Worm (Caenorhabditis elegans) whole organism, young adult: Measurements from ENCODE around the gene nlp-50.

Source experiments
- B0019.2 ChIP-seq: fragments of 200-800 bp; sonication (Bioruptor generic); conservative IDR thresholded peaks from 2 replicates; pipeline ENCODE4 v1.3.6; 2022; ENCODE audit warnings: missing genetic modification reagents, missing genetic modification characterization, missing compliant biosample characterization
- B0035.1 ChIP-seq: sonication (generic microtip); optimal IDR thresholded peaks from 2 replicates; lab custom pipeline; 2016; ENCODE audit warnings: missing genetic modification characterization, mild to moderate bottlenecking, missing compliant biosample characterization, missing genotype, missing genetic modification reagents
- F10E7.11 ChIP-seq: sonication (generic microtip); optimal IDR thresholded peaks from 2 replicates; lab custom pipeline; 2017; ENCODE audit warnings: mild to moderate bottlenecking, missing genetic modification characterization, moderate library complexity, missing compliant biosample characterization
- F57C9.4 ChIP-seq: sonication (generic microtip); optimal IDR thresholded peaks from 2 replicates; lab custom pipeline; 2017; ENCODE audit warnings: mild to moderate bottlenecking, missing genetic modification characterization, missing compliant biosample characterization
- Y53G8AR.9 ChIP-seq: fragments of 200-800 bp; sonication (Bioruptor generic); conservative IDR thresholded peaks from 2 replicates; pipeline ENCODE4 v1.3.6; 2022; ENCODE audit warnings: missing genetic modification reagents, missing genetic modification characterization, missing compliant biosample characterization
- ama-1 ChIP-seq, 3 experiments: fragments of 150-350 bp in 1 of 3; sonication (generic microtip) in 2 of 3; optimal IDR thresholded peaks; 2 replicates each; lab custom pipeline; 2014 to 2018; ENCODE audit warnings: missing biosample characterization in 2 of 3, missing genetic modification characterization in 2 of 3, missing genetic modification reagents in 2 of 3
- atf-7 ChIP-seq: sonication (generic microtip); optimal IDR thresholded peaks from 2 replicates; lab custom pipeline; 2017; ENCODE audit warnings: mild to moderate bottlenecking, missing genetic modification characterization, missing compliant biosample characterization
- athp-1 ChIP-seq: sonication (generic microtip); optimal IDR thresholded peaks from 2 replicates; lab custom pipeline; 2017; ENCODE audit warnings: mild to moderate bottlenecking, missing genetic modification characterization, missing compliant biosample characterization
- attf-3 ChIP-seq: fragments of 200-800 bp; sonication (Bioruptor generic); conservative IDR thresholded peaks from 2 replicates; pipeline ENCODE4 v1.3.6; 2022; ENCODE audit warnings: missing genetic modification reagents, missing genetic modification characterization, missing compliant biosample characterization
- ccch-3 ChIP-seq: fragments of 200-800 bp; sonication (Bioruptor generic); optimal IDR thresholded peaks from 2 replicates; lab custom pipeline; 2018; ENCODE audit warnings: mild to moderate bottlenecking, missing genetic modification characterization, missing compliant biosample characterization
- cebp-1 ChIP-seq, 2 experiments: fragments of 200-800 bp in 1 of 2; sonication (Bioruptor generic) in 1 of 2; sonication (generic microtip) in 1 of 2; IDR thresholded peaks in 1 of 2; optimal IDR thresholded peaks in 1 of 2; 2 replicates each; pipeline versions ENCODE4 v1.3.6 to Lab custom; 2017 to 2022; ENCODE audit warnings: missing compliant biosample characterization in 2 of 2, missing genetic modification characterization in 2 of 2, mild to moderate bottlenecking in 1 of 2, missing genetic modification reagents in 1 of 2, moderate library complexity in 1 of 2
- ceh-100 ChIP-seq: fragments of 200-800 bp; sonication (Bioruptor generic); IDR thresholded peaks from 2 replicates; pipeline ENCODE4 v1.3.6; 2022; ENCODE audit warnings: missing genetic modification reagents, missing genetic modification characterization, missing compliant biosample characterization
- ceh-79 ChIP-seq: sonication (generic microtip); optimal IDR thresholded peaks from 2 replicates; lab custom pipeline; 2017; ENCODE audit warnings: mild to moderate bottlenecking, missing genetic modification characterization, missing compliant biosample characterization
- dpff-1 ChIP-seq: sonication (generic microtip); optimal IDR thresholded peaks from 2 replicates; lab custom pipeline; 2017; ENCODE audit warnings: mild to moderate bottlenecking, missing genetic modification characterization, missing compliant biosample characterization
- fkh-3 ChIP-seq: sonication (generic microtip); optimal IDR thresholded peaks from 2 replicates; lab custom pipeline; 2016; ENCODE audit warnings: mild to moderate bottlenecking, missing genetic modification characterization, missing compliant biosample characterization
- hlh-26 ChIP-seq: fragments of 200-800 bp; sonication (Bioruptor generic); conservative IDR thresholded peaks from 2 replicates; pipeline ENCODE4 v1.3.6; 2022; ENCODE audit warnings: missing genetic modification reagents, missing genetic modification characterization, missing compliant biosample characterization
- hmg-20 ChIP-seq: fragments of 200-800 bp; sonication (Bioruptor generic); IDR thresholded peaks from 2 replicates; pipeline ENCODE4 v1.3.6; 2022; ENCODE audit warnings: missing genetic modification reagents, missing genetic modification characterization, missing compliant biosample characterization
- lin-40 ChIP-seq: sonication (generic microtip); optimal IDR thresholded peaks from 2 replicates; lab custom pipeline; 2016; ENCODE audit warnings: missing genetic modification characterization, mild to moderate bottlenecking, missing compliant biosample characterization, missing genotype, missing genetic modification reagents
- lin-54 ChIP-seq: fragments of 200-800 bp; sonication (Bioruptor generic); optimal IDR thresholded peaks from 2 replicates; lab custom pipeline; 2018; ENCODE audit warnings: mild to moderate bottlenecking, missing genetic modification characterization, missing compliant biosample characterization
- lsl-1 ChIP-seq: fragments of 200-800 bp; sonication (Bioruptor generic); optimal IDR thresholded peaks from 2 replicates; lab custom pipeline; 2018; ENCODE audit warnings: mild to moderate bottlenecking, missing genetic modification characterization, moderate library complexity, missing compliant biosample characterization
- lsy-27 ChIP-seq: sonication (generic microtip); optimal IDR thresholded peaks from 2 replicates; lab custom pipeline; 2017; ENCODE audit warnings: missing genetic modification characterization, mild to moderate bottlenecking, missing compliant biosample characterization, antibody characterized with exemption, missing genotype, borderline replicate concordance; ENCODE audit not compliant: insufficient read depth
- mcd-1 ChIP-seq: fragments of 200-800 bp; sonication (Bioruptor generic); IDR thresholded peaks from 2 replicates; pipeline ENCODE4 v1.3.6; 2022; ENCODE audit warnings: missing genetic modification reagents, missing genetic modification characterization, missing compliant biosample characterization
- mel-28 ChIP-seq: sonication (generic microtip); optimal IDR thresholded peaks from 2 replicates; lab custom pipeline; 2016; ENCODE audit warnings: borderline replicate concordance, mild to moderate bottlenecking, missing genetic modification characterization, missing compliant biosample characterization
- nfyb-1 ChIP-seq: fragments of 200-800 bp; sonication (Bioruptor generic); IDR thresholded peaks from 2 replicates; pipeline ENCODE4 v1.3.6; 2022; ENCODE audit warnings: missing genetic modification reagents, missing genetic modification characterization, missing compliant biosample characterization
- nhr-179 ChIP-seq: sonication (generic microtip); optimal IDR thresholded peaks from 2 replicates; lab custom pipeline; 2016; ENCODE audit warnings: mild to moderate bottlenecking, missing genetic modification characterization, missing compliant biosample characterization
- nhr-27 ChIP-seq: fragments of 200-800 bp; sonication (Bioruptor generic); optimal IDR thresholded peaks from 2 replicates; lab custom pipeline; 2018; ENCODE audit warnings: mild to moderate bottlenecking, missing genetic modification characterization, moderate library complexity, missing compliant biosample characterization
- nhr-90 ChIP-seq: sonication (generic microtip); optimal IDR thresholded peaks from 2 replicates; lab custom pipeline; 2016; ENCODE audit warnings: missing genotype, mild to moderate bottlenecking, missing genetic modification characterization, missing compliant biosample characterization
- rcor-1 ChIP-seq: fragments of 200-800 bp; sonication (Bioruptor generic); IDR thresholded peaks from 2 replicates; pipeline ENCODE4 v1.3.6; 2022; ENCODE audit warnings: missing genetic modification reagents, missing genetic modification characterization, missing compliant biosample characterization
- repo-1 ChIP-seq: sonication (generic microtip); optimal IDR thresholded peaks from 2 replicates; lab custom pipeline; 2017; ENCODE audit warnings: mild to moderate bottlenecking, missing genetic modification characterization, missing compliant biosample characterization
- snpc-1.3 ChIP-seq: sonication (generic microtip); optimal IDR thresholded peaks from 2 replicates; lab custom pipeline; 2017; ENCODE audit warnings: missing genetic modification characterization, mild to moderate bottlenecking, missing compliant biosample characterization, antibody characterized with exemption, moderate library complexity, missing genotype, missing genetic modification reagents; ENCODE audit not compliant: insufficient read depth
- somi-1 ChIP-seq: fragments of 200-800 bp; sonication (Bioruptor generic); optimal IDR thresholded peaks from 2 replicates; lab custom pipeline; 2018; ENCODE audit warnings: mild to moderate bottlenecking, missing genetic modification characterization, missing compliant biosample characterization
- tbp1 ChIP-seq: fragments of 200-800 bp; sonication (Bioruptor generic); optimal IDR thresholded peaks from 2 replicates; lab custom pipeline; 2018; ENCODE audit warnings: mild to moderate bottlenecking, missing genetic modification characterization, missing compliant biosample characterization
- unc-62 ChIP-seq: fragments of 150-350 bp; optimal IDR thresholded peaks from 2 replicates; lab custom pipeline; 2014; ENCODE audit warnings: missing biosample characterization, missing genetic modification reagents, missing genetic modification characterization
- zfh-2 ChIP-seq: fragments of 200-800 bp; sonication (Bioruptor generic); conservative IDR thresholded peaks from 2 replicates; pipeline ENCODE4 v1.3.6; 2022; ENCODE audit warnings: missing genetic modification reagents, missing genetic modification characterization, missing compliant biosample characterization
- zim-3 ChIP-seq: sonication (generic microtip); optimal IDR thresholded peaks from 2 replicates; lab custom pipeline; 2017; ENCODE audit warnings: mild to moderate bottlenecking, missing genetic modification characterization, moderate library complexity, missing compliant biosample characterization
- ztf-26 ChIP-seq: sonication (generic microtip); optimal IDR thresholded peaks from 2 replicates; lab custom pipeline; 2017; ENCODE audit warnings: missing genetic modification characterization, missing compliant biosample characterization

The nlp-50 gene

DNA sequence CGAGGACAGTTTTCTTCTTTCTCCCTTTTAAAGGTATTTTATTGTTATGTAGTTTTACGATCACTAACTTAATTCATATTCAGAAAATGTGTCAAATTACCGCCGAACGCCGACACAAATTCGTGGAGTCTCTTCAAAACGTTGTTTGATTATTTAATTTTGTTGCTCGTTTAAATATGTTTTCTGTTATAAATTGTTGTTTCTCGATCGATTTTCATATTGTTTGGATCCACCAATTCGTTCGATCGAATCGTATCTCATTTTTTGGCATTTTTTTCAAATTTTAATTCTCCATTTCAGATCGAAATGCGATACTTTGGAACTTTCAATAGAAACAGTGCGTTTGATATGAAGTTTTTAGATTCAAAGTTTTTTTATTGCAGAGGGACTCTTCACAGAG is 22.2 kb upstream of the nlp-50 start, which contains the start of gene F41G3.6:
TSS of gene F41G3.6 (plus strand) at position 301 of the 400 bp plus-strand sequence.
- TF ChIP-seq nhr-90 (tag; lab: Kevin White, UChicago) (no peak), lsy-27 (no peak), nfyb-1 (no peak), Y53G8AR.9 (GFP tag; lab: Robert Waterston, UW) (no peak), zim-3 (tag; lab: Kevin White, UChicago) (no peak), hmg-20 (GFP tag; lab: Robert Waterston, UW) (no peak), nhr-179 (no peak), ceh-100 (GFP tag; lab: Robert Waterston, UW) (no peak), repo-1 (tag; lab: Kevin White, UChicago) (no peak), tbp1 (GFP tag; lab: Kevin White, UChicago) (no peak), mcd-1 (GFP tag; lab: Robert Waterston, UW) (no peak), F57C9.4 (no peak), nhr-27 (tag; lab: Kevin White, UChicago) (no peak)

DNA sequence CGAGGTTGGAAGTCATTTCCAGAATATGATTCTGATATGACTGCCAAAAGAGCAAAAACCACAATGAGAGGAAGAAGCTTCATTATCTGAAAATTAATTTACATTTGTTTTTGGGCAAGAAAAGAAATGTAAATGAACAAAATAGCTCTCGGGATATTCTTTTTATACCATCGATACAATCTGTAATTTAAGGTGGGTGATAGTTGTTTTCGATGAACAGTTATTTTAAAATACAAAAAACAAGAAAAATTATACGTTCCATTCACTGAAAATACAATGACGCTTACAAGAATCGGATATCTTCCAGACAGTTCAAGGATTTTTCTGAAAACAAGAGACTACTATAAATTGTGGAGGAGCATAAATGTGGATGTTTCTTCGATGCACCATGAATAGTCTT is 20.2 kb upstream of the nlp-50 start, which contains the start of gene ins-15:
TSS of gene ins-15 (minus strand) at position 101 of the 400 bp plus-strand sequence.
- TF ChIP-seq B0035.1 (tag; lab: Kevin White, UChicago) (no peak), ztf-26 (no peak), zim-3 (tag; lab: Kevin White, UChicago) (no peak), ccch-3 (GFP tag; lab: Kevin White, UChicago) (no peak), lin-54 (GFP tag; lab: Kevin White, UChicago) (no peak), cebp-1 (GFP tag; IDR thresholded peaks at IDR 0.05; lab: Robert Waterston, UW) (no peak), cebp-1 (tag; optimal IDR thresholded peaks at IDR 0.05; lab: Kevin White, UChicago) (no peak)

DNA sequence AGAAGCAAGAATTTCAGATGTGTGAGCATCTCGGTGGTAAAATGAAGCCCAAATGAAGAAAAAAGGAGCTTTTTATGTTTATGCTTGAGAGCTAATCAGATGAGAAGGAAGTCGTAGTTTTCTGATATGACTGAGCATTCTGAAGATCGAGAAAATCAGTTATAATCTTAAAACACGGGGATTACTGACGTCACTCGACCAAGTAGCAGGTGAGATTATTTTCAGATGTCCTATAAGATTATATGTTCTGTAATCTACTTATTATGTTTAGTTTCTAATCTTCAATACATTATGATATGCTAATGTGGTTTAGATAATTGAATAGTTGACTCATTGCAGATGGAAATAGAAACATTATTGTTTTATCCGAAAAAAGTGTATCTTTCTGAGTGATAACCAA is 19.1 kb upstream of the nlp-50 start, which contains the start of gene ins-14:
TSS of gene ins-14 (minus strand) at position 32 of the 400 bp plus-strand sequence.
- TF ChIP-seq ceh-79 (tag; lab: Kevin White, UChicago), result no peak

DNA sequence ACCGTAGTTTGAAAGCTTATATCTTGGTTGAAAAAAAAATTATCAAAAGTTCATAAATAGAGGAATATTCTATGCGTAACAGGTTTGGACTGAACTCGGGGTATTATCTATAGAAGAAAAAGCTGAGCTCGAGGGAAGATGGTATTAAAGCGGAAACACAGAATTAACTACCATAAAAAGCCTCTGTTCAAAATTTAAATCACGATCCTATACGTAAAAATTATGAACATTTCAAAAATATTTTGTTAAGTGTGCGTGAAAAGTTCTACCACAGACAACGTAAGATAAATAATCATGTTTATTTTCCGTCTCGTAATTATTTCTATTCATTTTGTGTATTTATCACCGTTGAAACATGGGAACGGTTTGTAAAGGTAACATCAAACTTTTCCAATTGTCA is 18.4 kb upstream of the nlp-50 start, which contains the start of gene F41G3.5:
TSS of gene F41G3.5 (plus strand) at position 301 of the 400 bp plus-strand sequence.
- TF ChIP-seq fkh-3 (tag; lab: Kevin White, UChicago) (no peak), B0019.2 (GFP tag; lab: Robert Waterston, UW) (no peak), F57C9.4 (no peak), attf-3 (GFP tag; lab: Robert Waterston, UW) (no peak), zfh-2 (GFP tag; lab: Robert Waterston, UW) (no peak)

- TF ChIP-seq F10E7.11 (tag; lab: Kevin White, UChicago) (no peak), somi-1 (GFP tag; lab: Kevin White, UChicago) (no peak), lsl-1 (GFP tag; lab: Kevin White, UChicago) (no peak), athp-1 (tag; lab: Kevin White, UChicago) (no peak), dpff-1 (tag; lab: Kevin White, UChicago) (no peak), zfh-2 (GFP tag; lab: Robert Waterston, UW) (no peak), hlh-26 (no peak), snpc-1.3 (no peak), atf-7 (tag; lab: Kevin White, UChicago) (no peak), rcor-1 (GFP tag; lab: Robert Waterston, UW) (no peak), ccch-3 (GFP tag; lab: Kevin White, UChicago) (no peak), mel-28 (tag; lab: Kevin White, UChicago) (no peak), unc-62 (GFP tag; lab: Kevin White, UChicago) (no peak), lin-40 (tag; lab: Kevin White, UChicago) (no peak), ama-1 (optimal IDR thresholded peaks at IDR 0.05; lab: Kevin White, UChicago) (no peak), ama-1 (GFP tag; optimal IDR thresholded peaks at IDR 0.05; lab: Kevin White, UChicago) (no peak)
These were observed 15.4 kb upstream of the nlp-50 start, which contains the start of gene F41G3.10 for ce11 chrII:6749422-6749821. Gene F41G3.10 (minus strand): TSS chrII:6749522.
